Fruit fly (Drosophila melanogaster): ENCODE data around the gene Cchl.

DNA sequence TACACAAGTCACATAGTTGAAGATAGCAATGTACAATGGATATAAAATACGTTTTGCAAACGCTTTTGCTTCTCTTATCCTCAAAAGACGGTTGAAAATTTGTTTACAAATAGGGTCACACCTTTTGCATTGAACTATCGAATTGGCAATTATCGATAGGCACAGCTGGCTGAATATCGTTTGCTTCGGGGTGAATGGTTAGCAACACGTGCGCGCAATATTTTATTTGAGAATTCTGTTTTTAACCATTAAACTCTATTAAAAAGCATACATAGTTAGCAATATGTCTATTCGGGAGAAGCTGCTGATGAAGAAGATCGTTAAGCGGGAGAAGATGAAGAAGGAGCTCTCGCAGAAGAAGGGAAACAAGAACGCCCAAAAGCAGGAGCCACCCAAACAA, 8.3 kb upstream of the Cchl start:
- no peak for TF ChIP-seq Clk (GFP tag; optimal IDR thresholded peaks at IDR 0.05)
- peak; percentile 41 for TF ChIP-seq bab1 (GFP tag; optimal IDR thresholded peaks at IDR 0.05)
- TF ChIP-seq tj (GFP tag; optimal IDR thresholded peaks at IDR 0.05) = no peak
- TF ChIP-seq Mnt (GFP tag; optimal IDR thresholded peaks at IDR 0.05) = peak; percentile 100
- TF ChIP-seq CG1620 (GFP tag; optimal IDR thresholded peaks at IDR 0.05) = no peak

All from whole organism, adult.